Worm (Caenorhabditis elegans) whole organism, L4 larva: ENCODE results near the gene R13H4.2.

Experiments used
- F26F4.8 ChIP-seq: fragments of 200-800 bp; sonication (Bioruptor generic); conservative IDR thresholded peaks from 2 replicates; pipeline ENCODE4 v1.3.6; 2022; ENCODE audit warnings: missing genetic modification characterization, missing compliant biosample characterization
- F37D6.2 ChIP-seq: sonication (generic microtip); optimal IDR thresholded peaks from 2 replicates; lab custom pipeline; 2016; ENCODE audit warnings: mild to moderate bottlenecking, missing genetic modification characterization, missing compliant biosample characterization
- F49E8.2 ChIP-seq: sonication (generic microtip); optimal IDR thresholded peaks from 2 replicates; lab custom pipeline; 2016; ENCODE audit warnings: missing compliant biosample characterization, mild to moderate bottlenecking, missing genetic modification characterization, borderline replicate concordance
- T20F7.1 ChIP-seq: fragments of 200-800 bp; sonication (Bioruptor generic); optimal IDR thresholded peaks from 2 replicates; lab custom pipeline; 2018; ENCODE audit warnings: mild to moderate bottlenecking, missing genetic modification characterization, missing compliant biosample characterization
- Y105C5A.15 ChIP-seq: fragments of 200-800 bp; sonication (Bioruptor generic); IDR thresholded peaks from 2 replicates; pipeline ENCODE4 v1.3.6; 2022; ENCODE audit warnings: missing genetic modification characterization, missing compliant biosample characterization
- Y48G9A.11 ChIP-seq: fragments of 200-800 bp; sonication (Bioruptor generic); IDR thresholded peaks from 2 replicates; pipeline ENCODE4 v1.3.6; 2022; ENCODE audit warnings: missing genetic modification reagents, missing genetic modification characterization, missing compliant biosample characterization
- Y5F2A.4 ChIP-seq: fragments of 200-800 bp; sonication (Bioruptor generic); optimal IDR thresholded peaks from 2 replicates; lab custom pipeline; 2018; ENCODE audit warnings: mild to moderate bottlenecking, missing genetic modification characterization, missing compliant biosample characterization
- ZK337.2 ChIP-seq: fragments of 200-800 bp; sonication (Bioruptor generic); IDR thresholded peaks from 2 replicates; pipeline ENCODE4 v1.3.6; 2022; ENCODE audit warnings: missing genetic modification reagents, missing genetic modification characterization, missing compliant biosample characterization
- ZK546.5 ChIP-seq, 2 experiments: sonication (generic microtip); optimal IDR thresholded peaks; 2 replicates each; lab custom pipeline; 2017; ENCODE audit warnings: missing biosample characterization in 2 of 2, missing genetic modification characterization in 2 of 2
- aly-2 ChIP-seq: sonication (generic microtip); optimal IDR thresholded peaks from 2 replicates; lab custom pipeline; 2018; ENCODE audit warnings: missing biosample characterization, missing genetic modification characterization
- ama-1 ChIP-seq: fragments of 150-350 bp; optimal IDR thresholded peaks from 2 replicates; lab custom pipeline; 2014; ENCODE audit warnings: inconsistent platforms, mixed read lengths
- arid-1 ChIP-seq: fragments of 200-800 bp; sonication (Bioruptor generic); conservative IDR thresholded peaks from 2 replicates; pipeline ENCODE4 v1.3.6; 2022; ENCODE audit warnings: missing genetic modification reagents, missing genetic modification characterization, missing compliant biosample characterization
- ceh-20 ChIP-seq: fragments of 200-800 bp; sonication (Bioruptor generic); IDR thresholded peaks from 2 replicates; pipeline ENCODE4 v1.3.6; 2022; ENCODE audit warnings: missing genetic modification reagents, missing genetic modification characterization, missing compliant biosample characterization
- ceh-28 ChIP-seq: fragments of 150-350 bp; optimal IDR thresholded peaks from 2 replicates; lab custom pipeline; 2014; ENCODE audit warnings: missing biosample characterization, missing genetic modification reagents, missing genetic modification characterization
- ceh-32 ChIP-seq: sonication (generic microtip); optimal IDR thresholded peaks from 2 replicates; lab custom pipeline; 2016; ENCODE audit warnings: mild to moderate bottlenecking, missing genetic modification characterization, missing compliant biosample characterization; ENCODE audit not compliant: poor library complexity
- ceh-62 ChIP-seq: sonication (generic microtip); optimal IDR thresholded peaks from 2 replicates; lab custom pipeline; 2017; ENCODE audit warnings: missing biosample characterization, missing genetic modification characterization
- ceh-82 ChIP-seq: sonication (generic microtip); optimal IDR thresholded peaks from 2 replicates; lab custom pipeline; 2017; ENCODE audit warnings: missing biosample characterization, missing genetic modification characterization
- ces-1 ChIP-seq: fragments of 150-350 bp; sonication (generic microtip); optimal IDR thresholded peaks from 4 replicates; lab custom pipeline; 2014; ENCODE audit warnings: missing biosample characterization, missing genetic modification reagents, missing genetic modification characterization
- ctbp-1 ChIP-seq: fragments of 200-800 bp; sonication (Bioruptor generic); IDR thresholded peaks from 2 replicates; pipeline ENCODE4 v1.3.6; 2022; ENCODE audit warnings: missing genetic modification reagents, missing genetic modification characterization, missing compliant biosample characterization
- daf-12 ChIP-seq: fragments of 150-350 bp; optimal IDR thresholded peaks from 2 replicates; lab custom pipeline; 2014; ENCODE audit warnings: missing biosample characterization, missing genetic modification reagents, missing genetic modification characterization
- daf-16 ChIP-seq, 3 experiments: sonication (generic microtip); optimal IDR thresholded peaks; 2 replicates each; lab custom pipeline; 2016 to 2017; ENCODE audit warnings: missing genetic modification characterization in 3 of 3, missing genetic modification reagents in 3 of 3, mild to moderate bottlenecking in 2 of 3, missing compliant biosample characterization in 2 of 3, missing biosample characterization in 1 of 3, moderate library complexity in 1 of 3
- daf-19 ChIP-seq: fragments of 200-800 bp; sonication (Bioruptor generic); conservative IDR thresholded peaks from 2 replicates; pipeline ENCODE4 v1.3.6; 2022; ENCODE audit warnings: missing genetic modification characterization, missing compliant biosample characterization
- dmd-6 ChIP-seq: fragments of 200-800 bp; sonication (Bioruptor generic); IDR thresholded peaks from 2 replicates; pipeline ENCODE4 v1.3.6; 2022; ENCODE audit warnings: missing genetic modification reagents, missing genetic modification characterization, missing compliant biosample characterization
- dmd-8 ChIP-seq: fragments of 200-800 bp; sonication (Bioruptor generic); IDR thresholded peaks from 2 replicates; pipeline ENCODE4 v1.3.6; 2022; ENCODE audit warnings: missing genetic modification characterization, missing compliant biosample characterization
- egl-27 ChIP-seq: sonication (generic microtip); optimal IDR thresholded peaks from 3 replicates; lab custom pipeline; 2017; ENCODE audit warnings: missing biosample characterization, missing genetic modification reagents, missing genetic modification characterization
- egl-43 ChIP-seq: fragments of 200-800 bp; sonication (Bioruptor generic); IDR thresholded peaks from 2 replicates; pipeline ENCODE4 v1.3.6; 2022; ENCODE audit warnings: missing genetic modification reagents, missing genetic modification characterization, missing compliant biosample characterization
- fkh-10 ChIP-seq: fragments of 150-350 bp; optimal IDR thresholded peaks from 2 replicates; lab custom pipeline; 2014; ENCODE audit warnings: missing biosample characterization, missing genetic modification reagents, missing genetic modification characterization
- fos-1 ChIP-seq: fragments of 150-350 bp; optimal IDR thresholded peaks from 2 replicates; lab custom pipeline; 2014; ENCODE audit warnings: missing biosample characterization, missing genetic modification characterization
- hmg-1.1 ChIP-seq: fragments of 200-800 bp; sonication (Bioruptor generic); IDR thresholded peaks from 2 replicates; pipeline ENCODE4 v1.3.6; 2022; ENCODE audit warnings: missing genetic modification reagents, missing genetic modification characterization, missing compliant biosample characterization
- lin-13 ChIP-seq: fragments of 150-350 bp; optimal IDR thresholded peaks from 2 replicates; lab custom pipeline; 2014; ENCODE audit warnings: missing biosample characterization, missing genetic modification reagents, missing genetic modification characterization
- mdl-1 ChIP-seq, 2 experiments: fragments of 150-350 bp in 1 of 2; sonication (generic microtip) in 1 of 2; optimal IDR thresholded peaks; 2 replicates each; lab custom pipeline; 2014 to 2017; ENCODE audit warnings: missing biosample characterization in 2 of 2, missing genetic modification characterization in 2 of 2
- mep-1 ChIP-seq: fragments of 150-350 bp; sonication (generic microtip); optimal IDR thresholded peaks from 3 replicates; lab custom pipeline; 2014; ENCODE audit warnings: missing biosample characterization, missing genetic modification characterization
- mes-2 ChIP-seq: sonication (generic microtip); optimal IDR thresholded peaks from 2 replicates; lab custom pipeline; 2016; ENCODE audit warnings: missing genotype, mild to moderate bottlenecking, missing genetic modification characterization, missing compliant biosample characterization; ENCODE audit not compliant: poor library complexity, severe bottlenecking
- nhr-10 ChIP-seq: fragments of 150-350 bp; optimal IDR thresholded peaks from 2 replicates; lab custom pipeline; 2014; ENCODE audit warnings: missing biosample characterization, missing genetic modification characterization
- nhr-102 ChIP-seq: sonication (generic microtip); optimal IDR thresholded peaks from 2 replicates; lab custom pipeline; 2016; ENCODE audit warnings: mild to moderate bottlenecking, missing genetic modification characterization, moderate library complexity, missing compliant biosample characterization
- nhr-111 ChIP-seq: fragments of 200-800 bp; sonication (Bioruptor generic); optimal IDR thresholded peaks from 2 replicates; lab custom pipeline; 2018; ENCODE audit warnings: mild to moderate bottlenecking, missing genetic modification characterization, missing compliant biosample characterization
- nhr-237 ChIP-seq: sonication (generic microtip); optimal IDR thresholded peaks from 2 replicates; lab custom pipeline; 2017; ENCODE audit warnings: missing biosample characterization, missing genetic modification characterization
- nhr-25 ChIP-seq: sonication (generic microtip); optimal IDR thresholded peaks from 2 replicates; lab custom pipeline; 2017; ENCODE audit warnings: missing genetic modification characterization, mild to moderate bottlenecking, missing compliant biosample characterization, antibody characterized with exemption, moderate library complexity, borderline replicate concordance; ENCODE audit not compliant: insufficient read depth
- nhr-41 ChIP-seq: fragments of 200-800 bp; sonication (Bioruptor generic); IDR thresholded peaks from 2 replicates; pipeline ENCODE4 v1.3.6; 2022; ENCODE audit warnings: missing genetic modification reagents, missing genetic modification characterization, missing compliant biosample characterization
- nhr-6 ChIP-seq: fragments of 150-350 bp; optimal IDR thresholded peaks from 2 replicates; lab custom pipeline; 2014; ENCODE audit warnings: missing biosample characterization, missing genetic modification characterization
- nhr-76 ChIP-seq: fragments of 150-350 bp; optimal IDR thresholded peaks from 2 replicates; lab custom pipeline; 2014; ENCODE audit warnings: missing biosample characterization, missing genetic modification characterization
- nhr-77 ChIP-seq: fragments of 150-350 bp; optimal IDR thresholded peaks from 2 replicates; lab custom pipeline; 2014; ENCODE audit warnings: missing biosample characterization, missing genetic modification characterization
- pha-4 ChIP-seq, 2 experiments: fragments of 150-350 bp in 1 of 2; fragments of 200-800 bp in 1 of 2; sonication (Bioruptor generic) in 1 of 2; IDR thresholded peaks in 1 of 2; optimal IDR thresholded peaks in 1 of 2; 2 replicates each; pipeline versions ENCODE4 v1.3.6 to Lab custom; 2014 to 2022; ENCODE audit warnings: missing genetic modification characterization in 2 of 2, missing genetic modification reagents in 2 of 2, missing biosample characterization in 1 of 2, missing compliant biosample characterization in 1 of 2
- saeg-2 ChIP-seq: fragments of 200-800 bp; sonication (Bioruptor generic); IDR thresholded peaks from 2 replicates; pipeline ENCODE4 v1.3.6; 2022; ENCODE audit warnings: missing genetic modification reagents, missing genetic modification characterization, missing compliant biosample characterization
- snpc-4 ChIP-seq: fragments of 150-350 bp; optimal IDR thresholded peaks from 2 replicates; lab custom pipeline; 2014; ENCODE audit warnings: missing biosample characterization, missing genetic modification characterization
- tag-97 ChIP-seq: fragments of 200-800 bp; sonication (Bioruptor generic); IDR thresholded peaks from 2 replicates; pipeline ENCODE4 v1.3.6; 2022; ENCODE audit warnings: missing genetic modification characterization, missing compliant biosample characterization
- tra-1 ChIP-seq: fragments of 200-800 bp; sonication (Bioruptor generic); IDR thresholded peaks from 2 replicates; pipeline ENCODE4 v1.3.6; 2022; ENCODE audit warnings: missing genetic modification reagents, missing genetic modification characterization, missing compliant biosample characterization
- vab-7 ChIP-seq: fragments of 200-800 bp; sonication (Bioruptor generic); IDR thresholded peaks from 2 replicates; pipeline ENCODE4 v1.3.6; 2022; ENCODE audit warnings: missing genetic modification reagents, missing genetic modification characterization, missing compliant biosample characterization
- zfp-2 ChIP-seq: sonication (generic microtip); optimal IDR thresholded peaks from 2 replicates; lab custom pipeline; 2016; ENCODE audit warnings: mild to moderate bottlenecking, missing genetic modification characterization, missing compliant biosample characterization
- zip-11 ChIP-seq: fragments of 200-800 bp; sonication (Bioruptor generic); IDR thresholded peaks from 2 replicates; pipeline ENCODE4 v1.3.6; 2022; ENCODE audit warnings: missing genetic modification characterization, missing compliant biosample characterization
- ztf-7 ChIP-seq: fragments of 150-350 bp; optimal IDR thresholded peaks from 2 replicates; lab custom pipeline; 2014; ENCODE audit warnings: missing biosample characterization, missing genetic modification characterization

The R13H4.2 gene

ce11 chrV:11823978-11824377, 12.2 kb upstream of the R13H4.2 start (continued):
- TF ChIP-seq daf-16 (GFP tag; optimal IDR thresholded peaks at IDR 0.05; lab: Kevin White, UChicago) (peak in 1 of 2 experiments; percentile 52), daf-16 (tag; optimal IDR thresholded peaks at IDR 0.05; lab: Kevin White, UChicago) (peak; percentile 89), Y5F2A.4 (no peak), nhr-25 (tag; lab: Kevin White, UChicago) (no peak), mes-2 (tag; lab: Kevin White, UChicago) (peak; percentile 52), snpc-4 (tag; lab: Kevin White, UChicago) (no peak), Y48G9A.11 (no peak), ctbp-1 (no peak), dmd-6 (peak; percentile 95), egl-43 (GFP tag; lab: Robert Waterston, UW) (no peak), daf-19 (GFP tag; lab: Robert Waterston, UW) (no peak), daf-12 (tag; lab: Kevin White, UChicago) (no peak), nhr-76 (tag; lab: Kevin White, UChicago) (no peak), saeg-2 (GFP tag; lab: Robert Waterston, UW) (no peak), fos-1 (no peak), nhr-237 (tag; lab: Kevin White, UChicago) (no peak), tra-1 (GFP tag; lab: Robert Waterston, UW) (peak; percentile 80; the same call in 1 of the 2 replicates), nhr-77 (tag; lab: Kevin White, UChicago) (peak; percentile 89), nhr-6 (tag; lab: Kevin White, UChicago) (peak; percentile 69), ceh-82 (tag; lab: Kevin White, UChicago) (no peak), mep-1 (tag; lab: Kevin White, UChicago) (peak; percentile 79), T20F7.1 (GFP tag; lab: Kevin White, UChicago) (peak; percentile 14), fkh-10 (no peak), ZK337.2 (GFP tag; lab: Robert Waterston, UW) (no peak), ZK546.5 (tag; optimal IDR thresholded peaks at IDR 0.05; lab: Kevin White, UChicago) (no peak), ceh-28 (no peak), nhr-41 (GFP tag; lab: Robert Waterston, UW) (peak; percentile 57; the same call in 1 of the 2 replicates), ces-1 (GFP tag; lab: Kevin White, UChicago) (no peak), zfp-2 (tag; lab: Kevin White, UChicago) (no peak), ceh-32 (tag; lab: Kevin White, UChicago) (no peak), arid-1 (GFP tag; lab: Robert Waterston, UW) (no peak), ama-1 (lab: Kevin White, UChicago) (peak; percentile 79), vab-7 (GFP tag; lab: Robert Waterston, UW) (no peak), nhr-102 (tag; lab: Kevin White, UChicago) (peak; percentile 60), egl-27 (tag; lab: Kevin White, UChicago) (no peak), ceh-62 (no peak), lin-13 (peak; percentile 28), mdl-1 (tag; optimal IDR thresholded peaks at IDR 0.05; lab: Kevin White, UChicago) (peak in 1 of 2 experiments; percentile 81), hmg-1.1 (GFP tag; lab: Robert Waterston, UW) (peak; percentile 43), ceh-20 (GFP tag; lab: Robert Waterston, UW) (peak; percentile 63; the same call in 1 of the 2 replicates), nhr-111 (GFP tag; lab: Kevin White, UChicago) (no peak), F37D6.2 (no peak), F49E8.2 (tag; lab: Kevin White, UChicago) (no peak), nhr-10 (peak; percentile 98), ztf-7 (no peak), dmd-8 (GFP tag; lab: Robert Waterston, UW) (no peak), F26F4.8 (GFP tag; lab: Robert Waterston, UW) (no peak), Y105C5A.15 (GFP tag; lab: Robert Waterston, UW) (no peak), tag-97 (no peak), pha-4 (GFP tag; IDR thresholded peaks at IDR 0.05; lab: Robert Waterston, UW) (no peak; the same call in 1 of the 2 replicates), pha-4 (tag; optimal IDR thresholded peaks at IDR 0.05; lab: Kevin White, UChicago) (peak; percentile 54), aly-2 (tag; lab: Kevin White, UChicago) (no peak), zip-11 (no peak)
